Worm (Caenorhabditis elegans) whole organism, L2 larva: Measurements from ENCODE around the gene nspc-9.
"Not testable (repeated sequence)": the region's sequence is repeated elsewhere in the genome, so short reads cannot be mapped to it uniquely, and the experiment has no call there.

Experiments used
- ZK546.5 ChIP-seq: sonication (generic microtip); optimal IDR thresholded peaks from 2 replicates; lab custom pipeline; 2017; ENCODE audit warnings: missing biosample characterization, missing genetic modification characterization
- egl-27 ChIP-seq: sonication (generic microtip); optimal IDR thresholded peaks from 3 replicates; lab custom pipeline; 2017; ENCODE audit warnings: missing biosample characterization, missing genetic modification reagents, missing genetic modification characterization
- fos-1 ChIP-seq: fragments of 150-350 bp; optimal IDR thresholded peaks from 2 replicates; lab custom pipeline; 2014; ENCODE audit warnings: missing biosample characterization, missing genetic modification characterization
- nhr-11 ChIP-seq: fragments of 150-350 bp; optimal IDR thresholded peaks from 2 replicates; lab custom pipeline; 2014; ENCODE audit warnings: missing biosample characterization, missing genetic modification characterization
- nhr-23 ChIP-seq: fragments of 150-350 bp; optimal IDR thresholded peaks from 2 replicates; lab custom pipeline; 2014; ENCODE audit warnings: missing biosample characterization, missing genetic modification reagents, missing genetic modification characterization
- nhr-6 ChIP-seq: fragments of 150-350 bp; optimal IDR thresholded peaks from 2 replicates; lab custom pipeline; 2014; ENCODE audit warnings: missing biosample characterization, missing genetic modification characterization
- peb-1 ChIP-seq: fragments of 150-350 bp; optimal IDR thresholded peaks from 2 replicates; lab custom pipeline; 2014; ENCODE audit warnings: missing biosample characterization, missing genetic modification characterization
- sem-4 ChIP-seq: fragments of 150-350 bp; optimal IDR thresholded peaks from 2 replicates; lab custom pipeline; 2014; ENCODE audit warnings: missing biosample characterization, missing genetic modification reagents, missing genetic modification characterization
- snpc-4 ChIP-seq: fragments of 150-350 bp; optimal IDR thresholded peaks from 2 replicates; lab custom pipeline; 2014; ENCODE audit warnings: missing biosample characterization, missing genetic modification characterization
- unc-39 ChIP-seq: fragments of 150-350 bp; optimal IDR thresholded peaks from 2 replicates; lab custom pipeline; 2014; ENCODE audit warnings: missing biosample characterization, missing genetic modification characterization
- unc-62 ChIP-seq: fragments of 150-350 bp; optimal IDR thresholded peaks from 2 replicates; lab custom pipeline; 2014; ENCODE audit warnings: missing biosample characterization, missing genetic modification reagents, missing genetic modification characterization
- zag-1 ChIP-seq: fragments of 150-350 bp; optimal IDR thresholded peaks from 2 replicates; lab custom pipeline; 2014; ENCODE audit warnings: missing biosample characterization, missing genetic modification characterization

- TF ChIP-seq sem-4 (tag; lab: Kevin White, UChicago); egl-27 (tag; lab: Kevin White, UChicago); ZK546.5; fos-1 (tag; lab: Kevin White, UChicago); snpc-4 (tag; lab: Kevin White, UChicago); nhr-6; peb-1 (tag; lab: Kevin White, UChicago); unc-62 (GFP tag; lab: Kevin White, UChicago); nhr-23 (tag; lab: Kevin White, UChicago); nhr-11 (tag; lab: Kevin White, UChicago); zag-1 (tag; lab: Kevin White, UChicago); unc-39: not testable (repeated sequence)
These were observed 35.1 kb downstream of the nspc-9 start, which contains the start of gene F17A2.16 for ce11 chrX:12308045-12308499.
